Worm (Caenorhabditis elegans): ENCODE data around the gene cyp-13B2.

- TF ChIP-seq klf-2 (GFP tag; conservative IDR thresholded peaks at IDR 0.05) (no peak), ztf-29 (GFP tag; IDR thresholded peaks at IDR 0.05) (no peak), ref-1 (GFP tag; conservative IDR thresholded peaks at IDR 0.05) (no peak), flt-1 (GFP tag; IDR thresholded peaks at IDR 0.05) (no peak), cog-1 (tag; optimal IDR thresholded peaks at IDR 0.05) (no peak), med-1 (GFP tag; optimal IDR thresholded peaks at IDR 0.05; ENCODE audit: insufficient read depth) (no peak), T22C8.4 (GFP tag; IDR thresholded peaks at IDR 0.05) (no peak), tab-1 (GFP tag; IDR thresholded peaks at IDR 0.05) (no peak), ztf-23 (GFP tag; IDR thresholded peaks at IDR 0.05) (no peak)
Measured at ce11 chrX:14252042-14252441, 26.7 kb downstream of the cyp-13B2 start, which contains the start of gene E02H4.6.

Data from whole organism, midembryonic.